Worm (Caenorhabditis elegans): ENCODE measurements around the gene syf-2.

Gene syf-2

DNA sequence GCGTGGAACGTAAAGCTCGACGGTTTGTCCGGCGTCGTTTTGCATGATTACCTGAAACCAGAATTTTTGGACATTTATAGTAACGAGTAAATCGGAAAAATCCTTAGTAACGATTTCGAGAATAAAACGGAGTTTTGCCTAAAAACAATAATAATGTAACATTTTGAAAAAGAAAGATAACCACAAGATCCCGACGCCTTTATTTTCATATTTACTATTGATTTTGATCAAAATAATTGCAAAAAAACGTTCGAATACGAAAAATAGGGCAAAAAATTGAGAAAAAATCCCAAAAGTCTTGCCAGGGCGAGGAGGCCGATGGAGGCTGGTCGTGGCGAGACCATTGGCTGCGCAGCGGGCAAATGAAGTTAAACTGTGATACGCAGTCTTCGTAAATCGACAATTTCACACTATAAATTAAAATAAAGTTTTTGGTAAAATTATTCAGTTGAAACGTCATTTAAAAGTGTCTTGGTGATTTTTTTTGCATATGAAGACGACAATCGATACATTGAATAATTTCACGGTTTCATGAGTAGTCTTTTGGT is 27.7 kb upstream of the syf-2 start, which contains the start of gene rps-21 (continued):
- TF ChIP-seq duxl-1 (tag; optimal IDR thresholded peaks at IDR 0.05; ENCODE audit: poor library complexity) (no peak), ama-1 (optimal IDR thresholded peaks at IDR 0.05) (no peak), zfp-2 (tag; optimal IDR thresholded peaks at IDR 0.05) (peak; percentile 94), ZK337.2 (GFP tag; IDR thresholded peaks at IDR 0.05) (no peak), unc-62 (GFP tag; optimal IDR thresholded peaks at IDR 0.05 in 1 of 2) (peak in 1 of 2 experiments; percentile 77), unc-62 (tag; optimal IDR thresholded peaks at IDR 0.05) (no peak), ceh-62 (tag; optimal IDR thresholded peaks at IDR 0.05) (no peak), zfp-3 (GFP tag; conservative IDR thresholded peaks at IDR 0.05) (no peak), zip-11 (GFP tag; IDR thresholded peaks at IDR 0.05) (no peak), ztf-7 (tag; optimal IDR thresholded peaks at IDR 0.05) (no peak), lin-38 (GFP tag; IDR thresholded peaks at IDR 0.05) (peak; percentile 74), F44E2.7 (GFP tag; IDR thresholded peaks at IDR 0.05) (no peak), snpc-4 (tag; optimal IDR thresholded peaks at IDR 0.05) (no peak), lin-39 (tag; optimal IDR thresholded peaks at IDR 0.05) (no peak), nhr-28 (tag; optimal IDR thresholded peaks at IDR 0.05) (peak; percentile 72), pha-4 (GFP tag; IDR thresholded peaks at IDR 0.05) (no peak), pha-4 (tag; optimal IDR thresholded peaks at IDR 0.05) (no peak), nhr-11 (tag; optimal IDR thresholded peaks at IDR 0.05) (peak; percentile 91), hmg-1.1 (GFP tag; IDR thresholded peaks at IDR 0.05) (peak; percentile 81), D1046.2 (GFP tag; IDR thresholded peaks at IDR 0.05) (no peak), daf-19 (GFP tag; conservative IDR thresholded peaks at IDR 0.05) (no peak), daf-12 (tag; optimal IDR thresholded peaks at IDR 0.05) (no peak), nhr-102 (tag; optimal IDR thresholded peaks at IDR 0.05) (peak; percentile 15), lim-7 (GFP tag; IDR thresholded peaks at IDR 0.05) (no peak), ctbp-1 (GFP tag; IDR thresholded peaks at IDR 0.05) (no peak), cey-2 (tag; optimal IDR thresholded peaks at IDR 0.05; ENCODE audit: borderline replicate concordance, insufficient read depth) (no peak), ceh-32 (tag; optimal IDR thresholded peaks at IDR 0.05; ENCODE audit: poor library complexity) (no peak), lsy-2 (tag; optimal IDR thresholded peaks at IDR 0.05) (peak; percentile 9 to 92), rbr-2 (tag; optimal IDR thresholded peaks at IDR 0.05) (peak; percentile 67), daf-8 (GFP tag; IDR thresholded peaks at IDR 0.05) (no peak), nhr-25 (tag; optimal IDR thresholded peaks at IDR 0.05; ENCODE audit: borderline replicate concordance, insufficient read depth) (peak; percentile 49), hlh-11 (tag; optimal IDR thresholded peaks at IDR 0.05) (peak; percentile 69), ceh-28 (tag; optimal IDR thresholded peaks at IDR 0.05) (no peak), nhr-42 (GFP tag; IDR thresholded peaks at IDR 0.05) (no peak), pqm-1 (tag; optimal IDR thresholded peaks at IDR 0.05) (peak; percentile 21), aha-1 (tag) (no peak), spr-1 (tag; optimal IDR thresholded peaks at IDR 0.05) (no peak), set-16 (GFP tag; IDR thresholded peaks at IDR 0.05) (no peak; the same call in 1 of the 2 replicates), nhr-6 (tag; optimal IDR thresholded peaks at IDR 0.05) (peak; percentile 77), dmd-9 (GFP tag; IDR thresholded peaks at IDR 0.05) (no peak), aly-2 (tag; optimal IDR thresholded peaks at IDR 0.05) (no peak), F37D6.2 (tag; optimal IDR thresholded peaks at IDR 0.05) (peak; percentile 39), tra-1 (GFP tag; IDR thresholded peaks at IDR 0.05) (0 out of 2 replicates have a peak, but pooled peaks have one; percentile 30), ztf-11 (tag; optimal IDR thresholded peaks at IDR 0.05) (no peak), dve-1 (tag; optimal IDR thresholded peaks at IDR 0.05; ENCODE audit: insufficient read depth) (peak; percentile 82), ceh-82 (tag; optimal IDR thresholded peaks at IDR 0.05) (no peak), madf-5 (GFP tag; IDR thresholded peaks at IDR 0.05) (no peak), ceh-44 (GFP tag; IDR thresholded peaks at IDR 0.05) (no peak), Y105C5A.15 (GFP tag; IDR thresholded peaks at IDR 0.05) (no peak), dmd-6 (GFP tag; IDR thresholded peaks at IDR 0.05) (peak; percentile 53; the same call in 1 of the 2 replicates), nhr-48 (tag; optimal IDR thresholded peaks at IDR 0.05) (peak; percentile 11), T20F7.1 (GFP tag; optimal IDR thresholded peaks at IDR 0.05) (peak; percentile 78)

Measured in whole organism, L4 larva.